Fruit fly (Drosophila melanogaster) whole organism, embryonic: ENCODE measurements around the gene mxt.

Experiments
- ATbp ChIP-seq: fragments of 200-800 bp; sonication (Bioruptor generic); optimal IDR thresholded peaks from 2 replicates; lab custom pipeline; 2017; ENCODE audit warnings: missing biosample characterization, mild to moderate bottlenecking, missing genetic modification characterization, missing genetic modification reagents
- BtbVII ChIP-seq: fragments of 200-800 bp; sonication (Bioruptor generic); optimal IDR thresholded peaks from 3 replicates; lab custom pipeline; 2017; ENCODE audit warnings: missing biosample characterization, mild to moderate bottlenecking, missing genetic modification characterization
- CG10147 ChIP-seq: fragments of 200-800 bp; sonication (Bioruptor generic); optimal IDR thresholded peaks from 2 replicates; lab custom pipeline; 2019; ENCODE audit warnings: missing biosample characterization, mild to moderate bottlenecking, missing genetic modification characterization, moderate library complexity
- CG12071 ChIP-seq: fragments of 200-800 bp; sonication (Bioruptor generic); optimal IDR thresholded peaks from 3 replicates; lab custom pipeline; 2018; ENCODE audit warnings: missing biosample characterization, mild to moderate bottlenecking, missing genetic modification characterization
- CG1233 ChIP-seq: fragments of 200-800 bp; sonication (Bioruptor generic); optimal IDR thresholded peaks from 4 replicates; lab custom pipeline; 2018; ENCODE audit warnings: missing biosample characterization, mild to moderate bottlenecking, missing genetic modification characterization
- CG13296 ChIP-seq: fragments of 200-800 bp; sonication (Bioruptor generic); optimal IDR thresholded peaks from 3 replicates; lab custom pipeline; 2018; ENCODE audit warnings: missing biosample characterization, mild to moderate bottlenecking, missing genetic modification characterization
- CG15514 ChIP-seq: fragments of 200-800 bp; sonication (Bioruptor generic); optimal IDR thresholded peaks from 3 replicates; lab custom pipeline; 2017; ENCODE audit warnings: missing biosample characterization, missing genetic modification characterization, mild to moderate bottlenecking, moderate library complexity, missing genetic modification reagents
- CG15696 ChIP-seq: fragments of 200-800 bp; sonication (Bioruptor generic); optimal IDR thresholded peaks from 2 replicates; lab custom pipeline; 2019; ENCODE audit warnings: missing biosample characterization, mild to moderate bottlenecking, missing genetic modification characterization, moderate library complexity
- CG3281 ChIP-seq: fragments of 200-800 bp; sonication (Bioruptor generic); optimal IDR thresholded peaks from 3 replicates; lab custom pipeline; 2017; ENCODE audit warnings: missing biosample characterization, mild to moderate bottlenecking, missing genetic modification characterization
- CG6683 ChIP-seq: fragments of 200-800 bp; sonication (Bioruptor generic); optimal IDR thresholded peaks from 2 replicates; lab custom pipeline; 2017; ENCODE audit warnings: missing biosample characterization, mild to moderate bottlenecking, missing genetic modification characterization, missing genetic modification reagents
- CG7987 ChIP-seq: fragments of 200-800 bp; sonication (Bioruptor generic); optimal IDR thresholded peaks from 2 replicates; lab custom pipeline; 2018; ENCODE audit warnings: missing biosample characterization, mild to moderate bottlenecking, missing genetic modification characterization, moderate library complexity
- CG8281 ChIP-seq: fragments of 200-800 bp; sonication (Bioruptor generic); optimal IDR thresholded peaks from 2 replicates; lab custom pipeline; 2018; ENCODE audit warnings: missing biosample characterization, mild to moderate bottlenecking, missing genetic modification characterization, moderate library complexity
- CG9727 ChIP-seq: fragments of 200-800 bp; sonication (Bioruptor generic); optimal IDR thresholded peaks from 3 replicates; lab custom pipeline; 2017; ENCODE audit warnings: missing biosample characterization, mild to moderate bottlenecking, missing genetic modification characterization
- D19B ChIP-seq: fragments of 200-800 bp; sonication (Bioruptor generic); optimal IDR thresholded peaks from 2 replicates; lab custom pipeline; 2017; ENCODE audit warnings: missing biosample characterization, mild to moderate bottlenecking, missing genetic modification characterization
- E2f2 ChIP-seq: fragments of 200-800 bp; sonication (Bioruptor generic); IDR thresholded peaks from 2 replicates; pipeline ENCODE4 v1.3.6; 2022; ENCODE audit warnings: missing biosample characterization, missing genetic modification characterization
- Fer1 ChIP-seq: fragments of 200-800 bp; sonication (Bioruptor generic); optimal IDR thresholded peaks from 2 replicates; lab custom pipeline; 2017; ENCODE audit warnings: missing biosample characterization, mild to moderate bottlenecking, missing genetic modification characterization
- HHEX ChIP-seq: fragments of 200-800 bp; sonication (Bioruptor generic); optimal IDR thresholded peaks from 3 replicates; lab custom pipeline; 2017; ENCODE audit warnings: missing biosample characterization, mild to moderate bottlenecking, missing genetic modification characterization, missing genetic modification reagents
- HLHmδ ChIP-seq: fragments of 200-800 bp; sonication (Bioruptor generic); optimal IDR thresholded peaks from 2 replicates; lab custom pipeline; 2018; ENCODE audit warnings: missing biosample characterization, mild to moderate bottlenecking, missing genetic modification characterization, moderate library complexity
- HmgZ ChIP-seq: fragments of 200-800 bp; sonication (Bioruptor generic); optimal IDR thresholded peaks from 2 replicates; lab custom pipeline; 2018; ENCODE audit warnings: missing biosample characterization, mild to moderate bottlenecking, missing genetic modification characterization
- Hmr ChIP-seq: fragments of 200-800 bp; sonication (Bioruptor generic); optimal IDR thresholded peaks from 3 replicates; lab custom pipeline; 2017; ENCODE audit warnings: mild to moderate bottlenecking, missing biosample characterization, missing genetic modification reagents, missing genetic modification characterization
- Hr3 ChIP-seq: fragments of 200-800 bp; sonication (Bioruptor generic); optimal IDR thresholded peaks from 3 replicates; lab custom pipeline; 2016; ENCODE audit warnings: missing biosample characterization, missing genetic modification characterization
- MBD-R2 ChIP-seq: fragments of 200-800 bp; sonication (Bioruptor generic); IDR thresholded peaks from 2 replicates; pipeline ENCODE4 v1.3.6; 2022; ENCODE audit warnings: missing biosample characterization, missing genetic modification characterization
- MTF-1 ChIP-seq: fragments of 200-800 bp; sonication (Bioruptor generic); optimal IDR thresholded peaks from 2 replicates; lab custom pipeline; 2018; ENCODE audit warnings: missing biosample characterization, mild to moderate bottlenecking, missing genetic modification characterization, borderline replicate concordance
- Med ChIP-seq: fragments of 200-800 bp; sonication (Bioruptor generic); peaks from one replicate; lab custom pipeline; 2016; ENCODE audit warnings: missing biosample characterization, missing genetic modification characterization, mild to moderate bottlenecking, inconsistent platforms, moderate library complexity
- Meics ChIP-seq: fragments of 200-800 bp; sonication (Bioruptor generic); optimal IDR thresholded peaks from 2 replicates; lab custom pipeline; 2017; ENCODE audit warnings: missing biosample characterization, mild to moderate bottlenecking, missing genetic modification characterization
- Mes4 ChIP-seq: fragments of 200-800 bp; sonication (Bioruptor generic); optimal IDR thresholded peaks from 2 replicates; lab custom pipeline; 2016; ENCODE audit warnings: missing biosample characterization, missing genetic modification characterization
- Nf-YC ChIP-seq: fragments of 200-800 bp; optimal IDR thresholded peaks from 3 replicates; lab custom pipeline; 2019; ENCODE audit warnings: missing biosample characterization, mild to moderate bottlenecking, missing genetic modification characterization, moderate library complexity
- Vsx1 ChIP-seq: fragments of 200-800 bp; sonication (Bioruptor generic); optimal IDR thresholded peaks from 2 replicates; lab custom pipeline; 2017; ENCODE audit warnings: missing biosample characterization, mild to moderate bottlenecking, missing genetic modification characterization, missing genetic modification reagents
- Xrp1 ChIP-seq: fragments of 200-800 bp; sonication (Bioruptor generic); IDR thresholded peaks from 2 replicates; pipeline ENCODE4 v1.3.6; 2022; ENCODE audit warnings: missing biosample characterization, missing genetic modification characterization
- da ChIP-seq: fragments of 200-800 bp; sonication (Bioruptor generic); optimal IDR thresholded peaks from 2 replicates; lab custom pipeline; 2016; ENCODE audit warnings: missing biosample characterization, missing genetic modification characterization
- ftz-f1 ChIP-seq: fragments of 200-800 bp; sonication (Bioruptor generic); optimal IDR thresholded peaks from 2 replicates; lab custom pipeline; 2016; ENCODE audit warnings: missing biosample characterization, missing genetic modification characterization
- odd ChIP-seq: fragments of 200-800 bp; sonication (Bioruptor generic); optimal IDR thresholded peaks from 2 replicates; lab custom pipeline; 2017; ENCODE audit warnings: missing biosample characterization, mild to moderate bottlenecking, missing genetic modification characterization
- pan ChIP-seq, 4 experiments: fragments of >200 bp in 3 of 4; fragments of 200-800 bp in 1 of 4; sonication (Bioruptor generic) in 1 of 4; optimal IDR thresholded peaks in 3 of 4; IDR thresholded peaks in 1 of 4; 2 replicates each; pipeline versions ENCODE4 v1.3.6 to Lab custom; 2017 to 2022; ENCODE audit warnings: missing biosample characterization in 2 of 4, missing genetic modification characterization in 2 of 4, mixed read lengths in 1 of 4
- pfk ChIP-seq: fragments of 200-800 bp; sonication (Bioruptor generic); optimal IDR thresholded peaks from 2 replicates; lab custom pipeline; 2018; ENCODE audit warnings: missing biosample characterization, mild to moderate bottlenecking, missing genetic modification characterization, moderate library complexity
- psq ChIP-seq: fragments of 200-800 bp; sonication (Bioruptor generic); optimal IDR thresholded peaks from 2 replicates; lab custom pipeline; 2017; ENCODE audit warnings: missing biosample characterization, missing genetic modification characterization
- schlank ChIP-seq: fragments of 200-800 bp; sonication (Bioruptor generic); optimal IDR thresholded peaks from 2 replicates; lab custom pipeline; 2018; ENCODE audit warnings: missing biosample characterization, mild to moderate bottlenecking, missing genetic modification characterization
- scrt ChIP-seq: fragments of 200-800 bp; sonication (Bioruptor generic); optimal IDR thresholded peaks from 2 replicates; lab custom pipeline; 2018; ENCODE audit warnings: missing biosample characterization, mild to moderate bottlenecking, missing genetic modification characterization, moderate library complexity
- so ChIP-seq: fragments of 200-800 bp; sonication (Bioruptor generic); IDR thresholded peaks from 3 replicates; pipeline ENCODE4 v1.3.6; 2022; ENCODE audit warnings: missing biosample characterization, missing genetic modification characterization
- sob ChIP-seq: fragments of 200-800 bp; sonication (Bioruptor generic); IDR thresholded peaks from 2 replicates; pipeline ENCODE4 v1.3.6; 2022; ENCODE audit warnings: missing biosample characterization, missing genetic modification characterization
- unc-4 ChIP-seq: fragments of 200-800 bp; sonication (Bioruptor generic); IDR thresholded peaks from 2 replicates; pipeline ENCODE4 v1.3.6; 2022; ENCODE audit warnings: missing biosample characterization, missing genetic modification characterization; ENCODE audit not compliant: partially characterized antibody
- vfl ChIP-seq: fragments of 200-800 bp; sonication (Bioruptor generic); optimal IDR thresholded peaks from 2 replicates; lab custom pipeline; 2016; ENCODE audit warnings: missing biosample characterization, missing genetic modification characterization
- wdn ChIP-seq: fragments of 200-800 bp; sonication (Bioruptor generic); IDR thresholded peaks from 2 replicates; pipeline ENCODE4 v1.3.6; 2022; ENCODE audit warnings: missing biosample characterization, missing genetic modification characterization
- z ChIP-seq: fragments of 200-800 bp; sonication (Bioruptor generic); IDR thresholded peaks from 3 replicates; pipeline ENCODE4 v1.3.6; 2022; ENCODE audit warnings: missing biosample characterization, missing genetic modification characterization
- zen ChIP-seq: fragments of 200-800 bp; sonication (Bioruptor generic); optimal IDR thresholded peaks from 3 replicates; lab custom pipeline; 2018; ENCODE audit warnings: missing biosample characterization, mild to moderate bottlenecking, missing genetic modification characterization, moderate library complexity

mxt gene

DNA sequence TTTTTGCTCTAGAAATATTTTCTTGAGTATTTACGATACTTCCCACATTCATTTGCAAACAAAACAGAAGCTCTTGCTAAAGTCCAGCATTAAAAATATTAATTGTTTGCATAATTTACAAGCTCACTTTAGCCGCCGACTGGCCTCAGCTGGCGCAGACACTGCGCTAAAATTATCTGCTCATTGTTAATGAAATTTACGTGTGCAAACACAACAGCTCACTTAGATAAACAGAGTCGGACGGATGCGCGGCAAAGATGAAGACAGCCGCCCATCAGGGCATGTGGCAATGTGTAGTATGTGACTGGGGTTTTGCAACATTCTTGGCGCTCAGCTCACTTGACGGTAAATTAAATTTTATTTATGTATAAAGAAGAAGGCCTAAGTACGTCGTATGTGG is 18.1 kb downstream of the mxt start (continued):
- TF ChIP-seq psq (GFP tag; lab: Kevin White, UChicago), result no peak
- peak; percentile 46 for TF ChIP-seq BtbVII (GFP tag; lab: Kevin White, UChicago)
- peak; percentile 69 for TF ChIP-seq Fer1
- peak; percentile 20 for TF ChIP-seq CG1233 (GFP tag; lab: Kevin White, UChicago)
- TF ChIP-seq CG15514, result peak; percentile 42
- peak; percentile 64 for TF ChIP-seq CG3281
- TF ChIP-seq ATbp, result peak; percentile 3
- peak; percentile 2 for TF ChIP-seq CG15696 (tag; lab: Kevin White, UChicago)
- peak; percentile 77 for TF ChIP-seq CG13296 (GFP tag; lab: Kevin White, UChicago)
- no peak for TF ChIP-seq ftz-f1 (GFP tag; lab: Kevin White, UChicago)
- peak; percentile 24; the same call in 1 of the 2 replicates for TF ChIP-seq E2f2 (GFP tag; lab: Robert Waterston, UW)
- peak; percentile 3 for TF ChIP-seq CG10147
- TF ChIP-seq MTF-1 (GFP tag; lab: Kevin White, UChicago), result peak; percentile 16
- TF ChIP-seq Xrp1 (GFP tag; lab: Robert Waterston, UW), result 0 out of 2 replicates have a peak, but pooled peaks have one; percentile 16
- TF ChIP-seq da (GFP tag; lab: Kevin White, UChicago), result no peak
- no peak for TF ChIP-seq HLHmδ (GFP tag; lab: Kevin White, UChicago)
- peak; percentile 2 for TF ChIP-seq CG8281
- TF ChIP-seq Hr3, result no peak
- TF ChIP-seq CG6683, result peak; percentile 6
- no peak for TF ChIP-seq vfl (GFP tag; lab: Kevin White, UChicago)
- no peak for TF ChIP-seq wdn (GFP tag; lab: Robert Waterston, UW)
- TF ChIP-seq CG12071 (GFP tag; lab: Kevin White, UChicago), result peak; percentile 55
- TF ChIP-seq CG7987, result peak; percentile 70
- TF ChIP-seq sob (GFP tag; lab: Robert Waterston, UW), result peak; percentile 14; the same call in 1 of the 2 replicates
- peak; percentile 41 for TF ChIP-seq Meics (GFP tag; lab: Kevin White, UChicago)
- TF ChIP-seq Vsx1 (GFP tag; lab: Kevin White, UChicago), result peak; percentile 23
- TF ChIP-seq pan (optimal IDR thresholded peaks at IDR 0.05; lab: Kevin White, UChicago), result no peak
- TF ChIP-seq pan (GFP tag; optimal IDR thresholded peaks at IDR 0.05 in 1 of 2, IDR thresholded peaks at IDR 0.05 in 1 of 2), result peak in 1 of 2 experiments; percentile 43
- TF ChIP-seq Hmr, result peak; percentile 60
- 0 out of 3 replicates have a peak, but pooled peaks have one; percentile 50 for TF ChIP-seq so (GFP tag; lab: Robert Waterston, UW)
- TF ChIP-seq unc-4 (GFP tag; lab: Robert Waterston, UW), result no peak
- no peak for TF ChIP-seq D19B (GFP tag; lab: Kevin White, UChicago)
- TF ChIP-seq pfk (GFP tag; lab: Kevin White, UChicago), result peak; percentile 35
- TF ChIP-seq Med (GFP tag; lab: Kevin White, UChicago), result peak; percentile 64
- TF ChIP-seq HHEX (GFP tag; lab: Kevin White, UChicago), result peak; percentile 47
- peak; percentile 31 for TF ChIP-seq scrt (GFP tag; lab: Kevin White, UChicago)
- peak; percentile 20 for TF ChIP-seq zen (tag; lab: Kevin White, UChicago)
- peak; percentile 56 for TF ChIP-seq schlank
- TF ChIP-seq MBD-R2 (GFP tag; lab: Robert Waterston, UW), result no peak
- peak; percentile 6 for TF ChIP-seq CG9727 (GFP tag; lab: Kevin White, UChicago)
- TF ChIP-seq z, result no peak
- TF ChIP-seq Nf-YC (tag; lab: Kevin White, UChicago), result peak; percentile 7
- TF ChIP-seq odd, result peak; percentile 22
- peak; percentile 26 for TF ChIP-seq HmgZ (tag; lab: Kevin White, UChicago)
- TF ChIP-seq Mes4, result no peak
